Fruit fly (Drosophila melanogaster) whole organism, adult: Measurements from ENCODE around the gene CG4658.

Experiments used
- CG11617 ChIP-seq: fragments of 200-800 bp; sonication (Bioruptor generic); optimal IDR thresholded peaks from 2 replicates; lab custom pipeline; 2017; ENCODE audit warnings: mild to moderate bottlenecking, missing biosample characterization, missing genetic modification reagents, missing genetic modification characterization
- CG12768 ChIP-seq: fragments of 200-800 bp; sonication (Bioruptor generic); optimal IDR thresholded peaks from 2 replicates; lab custom pipeline; 2017; ENCODE audit warnings: missing biosample characterization, missing genetic modification characterization, mild to moderate bottlenecking, moderate library complexity, missing genetic modification reagents
- CG14711 ChIP-seq: fragments of 200-800 bp; sonication (Bioruptor generic); optimal IDR thresholded peaks from 2 replicates; lab custom pipeline; 2018; ENCODE audit warnings: missing biosample characterization, mild to moderate bottlenecking, missing genetic modification characterization, moderate library complexity
- CG1620 ChIP-seq: fragments of 200-800 bp; sonication (Bioruptor generic); optimal IDR thresholded peaks from 2 replicates; lab custom pipeline; 2016; ENCODE audit warnings: missing biosample characterization, missing genetic modification characterization
- CG33017 ChIP-seq: fragments of 200-800 bp; sonication (Bioruptor generic); optimal IDR thresholded peaks from 2 replicates; lab custom pipeline; 2018; ENCODE audit warnings: missing biosample characterization, mild to moderate bottlenecking, missing genetic modification characterization, moderate library complexity
- CG5204 ChIP-seq: fragments of 200-800 bp; sonication (Bioruptor generic); optimal IDR thresholded peaks from 2 replicates; lab custom pipeline; 2016; ENCODE audit warnings: missing biosample characterization, missing genetic modification characterization
- CG7045 ChIP-seq: fragments of 200-800 bp; sonication (Bioruptor generic); optimal IDR thresholded peaks from 2 replicates; lab custom pipeline; 2017; ENCODE audit warnings: missing biosample characterization, mild to moderate bottlenecking, missing genetic modification characterization
- CG7101 ChIP-seq: fragments of 200-800 bp; sonication (Bioruptor generic); optimal IDR thresholded peaks from 2 replicates; lab custom pipeline; 2018; ENCODE audit warnings: missing biosample characterization, mild to moderate bottlenecking, missing genetic modification characterization, moderate library complexity
- Clk ChIP-seq: fragments of 200-800 bp; sonication (Bioruptor generic); optimal IDR thresholded peaks from 2 replicates; lab custom pipeline; 2017; ENCODE audit warnings: missing biosample characterization, missing genetic modification characterization
- Crg-1 ChIP-seq: fragments of 200-800 bp; sonication (Bioruptor generic); optimal IDR thresholded peaks from 2 replicates; lab custom pipeline; 2016; ENCODE audit warnings: missing biosample characterization, missing genetic modification characterization
- Hr96 ChIP-seq: fragments of 200-800 bp; sonication (Bioruptor generic); optimal IDR thresholded peaks from 2 replicates; lab custom pipeline; 2016; ENCODE audit warnings: missing biosample characterization, missing genetic modification characterization
- Mnt ChIP-seq: fragments of 200-800 bp; sonication (Bioruptor generic); optimal IDR thresholded peaks from 2 replicates; lab custom pipeline; 2016; ENCODE audit warnings: missing biosample characterization, mild to moderate bottlenecking, missing genetic modification characterization
- bab1 ChIP-seq: fragments of 200-800 bp; sonication (Bioruptor generic); optimal IDR thresholded peaks from 3 replicates; lab custom pipeline; 2019; ENCODE audit warnings: missing biosample characterization, mild to moderate bottlenecking, missing genetic modification characterization, moderate library complexity
- cnc ChIP-seq, 2 experiments: fragments of >200 bp; optimal IDR thresholded peaks; 2 replicates each; lab custom pipeline; 2017
- kay ChIP-seq: fragments of 200-800 bp; sonication (Bioruptor generic); peaks from one replicate; lab custom pipeline; 2016; ENCODE audit warnings: missing biosample characterization, missing genetic modification characterization, borderline replicate concordance
- ovo ChIP-seq: fragments of 200-800 bp; sonication (Bioruptor generic); optimal IDR thresholded peaks from 2 replicates; lab custom pipeline; 2016; ENCODE audit warnings: missing biosample characterization, missing genetic modification characterization
- pad ChIP-seq: fragments of 200-800 bp; sonication (Bioruptor generic); optimal IDR thresholded peaks from 3 replicates; lab custom pipeline; 2017; ENCODE audit warnings: missing biosample characterization, missing genetic modification characterization, mild to moderate bottlenecking, moderate library complexity, missing genetic modification reagents
- tj ChIP-seq: fragments of 200-800 bp; sonication (Bioruptor generic); optimal IDR thresholded peaks from 3 replicates; lab custom pipeline; 2017; ENCODE audit warnings: missing biosample characterization, mild to moderate bottlenecking, missing genetic modification characterization, moderate library complexity
- toe ChIP-seq: fragments of 200-800 bp; sonication (Bioruptor generic); optimal IDR thresholded peaks from 2 replicates; lab custom pipeline; 2016; ENCODE audit warnings: missing biosample characterization, missing genetic modification characterization

The CG4658 gene

dm6 chr2L:9984078-9984772 is 27.3 kb downstream of the CG4658 start, which contains the start of gene bib:
bib (plus strand) TSS chr2L:9984645.
- TF ChIP-seq CG12768 (peak; percentile 39), CG7045 (no peak)

- TF ChIP-seq tj (GFP tag; lab: Kevin White, UChicago) = peak; percentile 34
- TF ChIP-seq CG7045 = no peak
- TF ChIP-seq pad (GFP tag; lab: Kevin White, UChicago) = peak; percentile 12
- TF ChIP-seq bab1 (GFP tag; lab: Kevin White, UChicago) = peak; percentile 71
These were observed 29.7 kb downstream of the CG4658 start for dm6 chr2L:9986402-9987350.

dm6 chr2L:9988201-9988990 is 31.5 kb downstream of the CG4658 start:
- no peak for TF ChIP-seq CG14711
- TF ChIP-seq Hr96 (GFP tag; lab: Kevin White, UChicago) = no peak
- TF ChIP-seq CG7101 (tag; lab: Kevin White, UChicago) = no peak

dm6 chr2L:9989275-9989674 is 32.3 kb downstream of the CG4658 start:
- no peak for TF ChIP-seq CG14711

DNA sequence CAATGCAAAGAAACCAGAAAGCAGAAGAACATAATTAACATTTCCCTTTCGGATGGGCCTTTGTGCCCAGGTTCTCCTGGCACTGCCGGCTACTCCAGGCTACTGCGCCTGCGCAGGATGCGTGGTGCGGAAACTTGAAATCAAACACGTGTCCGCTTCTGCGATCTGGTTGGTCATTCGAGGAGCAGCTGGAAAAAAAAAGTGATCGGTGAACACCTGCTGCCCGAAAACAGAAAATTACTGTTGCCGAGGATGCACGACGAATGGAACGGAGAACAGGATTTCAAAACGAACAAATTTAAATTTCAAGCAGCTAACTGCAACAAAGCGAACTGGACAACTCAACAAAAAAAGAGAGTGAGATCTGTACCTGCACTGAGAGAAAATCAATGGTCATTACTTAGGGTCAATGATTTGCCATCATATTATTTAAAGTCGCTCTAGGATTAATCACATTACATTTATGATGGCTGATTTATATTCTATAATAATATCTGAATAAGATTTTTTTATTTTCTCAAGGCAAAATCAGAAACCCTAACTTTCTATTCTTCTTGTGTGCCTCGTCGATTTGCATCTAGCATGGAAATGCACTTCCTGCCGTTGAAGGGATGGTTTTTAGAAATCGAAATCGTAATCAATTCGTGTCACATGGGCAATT is 33.0 kb downstream of the CG4658 start:
- no peak for TF ChIP-seq tj (GFP tag; lab: Kevin White, UChicago)
- TF ChIP-seq Clk (GFP tag; lab: Kevin White, UChicago) = no peak
- TF ChIP-seq kay (GFP tag; lab: Kevin White, UChicago) = no peak
- no peak for TF ChIP-seq Mnt (GFP tag; lab: Kevin White, UChicago)
- no peak for TF ChIP-seq CG7045
- TF ChIP-seq Crg-1 (GFP tag; lab: Kevin White, UChicago) = no peak
- no peak for TF ChIP-seq pad (GFP tag; lab: Kevin White, UChicago)
- TF ChIP-seq CG33017 (tag; lab: Kevin White, UChicago) = no peak
- no peak for TF ChIP-seq ovo (GFP tag; lab: Kevin White, UChicago)
- TF ChIP-seq CG14711 = no peak
- no peak for TF ChIP-seq CG5204 (GFP tag; lab: Kevin White, UChicago)
- no peak for TF ChIP-seq toe (GFP tag; lab: Kevin White, UChicago)
- no peak for TF ChIP-seq CG1620
- no peak for TF ChIP-seq cnc (optimal IDR thresholded peaks at IDR 0.05; lab: Kevin White, UChicago)
- TF ChIP-seq CG11617 = no peak
- TF ChIP-seq Hr96 (GFP tag; lab: Kevin White, UChicago) = no peak
- TF ChIP-seq CG12768 = no peak

DNA sequence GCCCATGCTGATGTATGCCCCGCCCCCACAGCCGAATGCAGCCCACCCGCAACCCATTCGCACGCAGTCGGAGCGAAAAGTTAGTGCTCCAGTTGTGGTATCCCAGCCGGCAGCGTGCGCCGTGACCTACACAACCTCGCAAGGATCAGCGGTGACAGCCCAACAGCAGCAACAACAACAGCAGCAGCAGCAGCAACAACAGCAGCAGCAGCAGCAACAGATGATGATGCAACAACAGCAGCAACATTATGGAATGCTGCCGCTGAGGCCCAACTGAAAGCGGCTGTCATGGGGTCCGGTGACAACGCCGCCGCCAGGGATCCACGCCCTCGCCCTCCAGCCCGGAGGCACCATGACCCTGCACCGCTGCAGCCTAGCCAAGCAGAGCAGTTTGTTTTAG is 37.5 kb downstream of the CG4658 start:
- no peak for TF ChIP-seq cnc (optimal IDR thresholded peaks at IDR 0.05; lab: Kevin White, UChicago)
- no peak for TF ChIP-seq Hr96 (GFP tag; lab: Kevin White, UChicago)
- TF ChIP-seq tj (GFP tag; lab: Kevin White, UChicago) = no peak
- no peak for TF ChIP-seq CG12768
- no peak for TF ChIP-seq pad (GFP tag; lab: Kevin White, UChicago)
- no peak for TF ChIP-seq ovo (GFP tag; lab: Kevin White, UChicago)
- no peak for TF ChIP-seq CG1620
- no peak for TF ChIP-seq Clk (GFP tag; lab: Kevin White, UChicago)
- TF ChIP-seq CG7045 = no peak

DNA sequence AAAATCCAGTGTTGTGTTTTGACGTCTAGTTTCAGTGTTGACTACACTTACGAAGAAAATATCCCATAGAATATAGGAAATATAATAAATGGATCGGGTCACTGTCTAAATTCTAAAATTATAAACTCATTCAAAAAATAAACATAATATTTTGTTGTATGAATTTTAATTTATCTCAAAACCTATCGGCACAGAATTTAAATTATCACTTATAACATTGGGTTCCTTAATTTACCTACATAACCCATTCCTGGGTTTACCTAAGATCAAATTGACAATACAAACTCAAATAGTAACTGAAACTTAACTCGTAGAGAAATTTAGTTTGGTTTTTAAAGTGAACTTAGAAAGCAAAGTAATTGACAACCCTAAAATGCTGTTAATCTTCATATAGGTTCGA is 39.6 kb downstream of the CG4658 start:
- TF ChIP-seq Hr96 (GFP tag; lab: Kevin White, UChicago) = no peak
- no peak for TF ChIP-seq Mnt (GFP tag; lab: Kevin White, UChicago)
- TF ChIP-seq CG7045 = no peak
- no peak for TF ChIP-seq CG1620
- TF ChIP-seq CG7101 (tag; lab: Kevin White, UChicago) = no peak
- TF ChIP-seq CG11617 = peak; percentile 14
- no peak for TF ChIP-seq pad (GFP tag; lab: Kevin White, UChicago)
